Worm (Caenorhabditis elegans) whole organism, young adult: ENCODE results near the gene R09H10.1.

Experiments used
- F23B12.7 ChIP-seq: sonication (generic microtip); optimal IDR thresholded peaks from 2 replicates; lab custom pipeline; 2017; ENCODE audit warnings: missing genetic modification characterization, mild to moderate bottlenecking, missing compliant biosample characterization, antibody characterized with exemption, moderate library complexity; ENCODE audit not compliant: insufficient read depth
- attf-6 ChIP-seq: fragments of 200-800 bp; sonication (Bioruptor generic); IDR thresholded peaks from 2 replicates; pipeline ENCODE4 v1.3.6; 2022; ENCODE audit warnings: missing genetic modification reagents, missing genetic modification characterization, missing compliant biosample characterization
- cebp-2 ChIP-seq: fragments of 200-800 bp; sonication (Bioruptor generic); IDR thresholded peaks from 2 replicates; pipeline ENCODE4 v1.3.6; 2022; ENCODE audit warnings: missing genetic modification characterization, missing compliant biosample characterization
- dox-1 ChIP-seq: fragments of 200-800 bp; sonication (Bioruptor generic); IDR thresholded peaks from 2 replicates; pipeline ENCODE4 v1.3.6; 2022; ENCODE audit warnings: missing genetic modification reagents, missing genetic modification characterization, missing compliant biosample characterization
- lsy-27 ChIP-seq: sonication (generic microtip); optimal IDR thresholded peaks from 2 replicates; lab custom pipeline; 2017; ENCODE audit warnings: missing genetic modification characterization, mild to moderate bottlenecking, missing compliant biosample characterization, antibody characterized with exemption, missing genotype, borderline replicate concordance; ENCODE audit not compliant: insufficient read depth
- madf-6 ChIP-seq: fragments of 200-800 bp; sonication (Bioruptor generic); IDR thresholded peaks from 2 replicates; pipeline ENCODE4 v1.3.6; 2022; ENCODE audit warnings: missing genetic modification reagents, missing genetic modification characterization, missing compliant biosample characterization
- pha-4 ChIP-seq: fragments of 150-350 bp; sonication (generic microtip); optimal IDR thresholded peaks from 2 replicates; lab custom pipeline; 2014; ENCODE audit warnings: missing biosample characterization, missing genetic modification reagents, missing genetic modification characterization
- rpc-1 ChIP-seq, 2 experiments: fragments of 150-350 bp in 1 of 2; sonication (generic microtip) in 1 of 2; optimal IDR thresholded peaks; 2 replicates each; lab custom pipeline; 2014 to 2018; ENCODE audit warnings: missing biosample characterization in 1 of 2, missing genetic modification characterization in 1 of 2, missing genetic modification reagents in 1 of 2, missing genotype in 1 of 2
- snpc-1.1 ChIP-seq: sonication (generic microtip); optimal IDR thresholded peaks from 2 replicates; lab custom pipeline; 2017; ENCODE audit warnings: missing genetic modification characterization, mild to moderate bottlenecking, missing compliant biosample characterization, antibody characterized with exemption, moderate library complexity, missing genotype, missing genetic modification reagents; ENCODE audit not compliant: insufficient read depth
- ztf-3 ChIP-seq: fragments of 200-800 bp; sonication (Bioruptor generic); optimal IDR thresholded peaks from 2 replicates; lab custom pipeline; 2018; ENCODE audit warnings: mild to moderate bottlenecking, missing genetic modification characterization, missing compliant biosample characterization

- TF ChIP-seq rpc-1 (optimal IDR thresholded peaks at IDR 0.05; lab: Kevin White, UChicago), result no peak
- TF ChIP-seq rpc-1 (tag; optimal IDR thresholded peaks at IDR 0.05; lab: Kevin White, UChicago), result no peak
- no peak for TF ChIP-seq lsy-27 (tag; lab: Kevin White, UChicago)
- no peak for TF ChIP-seq F23B12.7 (tag; lab: Kevin White, UChicago)
- no peak for TF ChIP-seq ztf-3 (GFP tag; lab: Kevin White, UChicago)
- no peak for TF ChIP-seq madf-6 (GFP tag; lab: Robert Waterston, UW)
- no peak for TF ChIP-seq cebp-2 (GFP tag; lab: Robert Waterston, UW)
- TF ChIP-seq attf-6, result no peak
- TF ChIP-seq snpc-1.1 (tag; lab: Kevin White, UChicago), result no peak
- no peak for TF ChIP-seq dox-1 (GFP tag; lab: Robert Waterston, UW)
- no peak for TF ChIP-seq pha-4 (tag; lab: Kevin White, UChicago)
These were observed 6.5 kb upstream of the R09H10.1 start, which contains the start of gene C43F9.7 for ce11 chrIV:10593570-10593969.
